Worm (Caenorhabditis elegans): ENCODE measurements around the gene spig-4.

spig-4 gene

DNA sequence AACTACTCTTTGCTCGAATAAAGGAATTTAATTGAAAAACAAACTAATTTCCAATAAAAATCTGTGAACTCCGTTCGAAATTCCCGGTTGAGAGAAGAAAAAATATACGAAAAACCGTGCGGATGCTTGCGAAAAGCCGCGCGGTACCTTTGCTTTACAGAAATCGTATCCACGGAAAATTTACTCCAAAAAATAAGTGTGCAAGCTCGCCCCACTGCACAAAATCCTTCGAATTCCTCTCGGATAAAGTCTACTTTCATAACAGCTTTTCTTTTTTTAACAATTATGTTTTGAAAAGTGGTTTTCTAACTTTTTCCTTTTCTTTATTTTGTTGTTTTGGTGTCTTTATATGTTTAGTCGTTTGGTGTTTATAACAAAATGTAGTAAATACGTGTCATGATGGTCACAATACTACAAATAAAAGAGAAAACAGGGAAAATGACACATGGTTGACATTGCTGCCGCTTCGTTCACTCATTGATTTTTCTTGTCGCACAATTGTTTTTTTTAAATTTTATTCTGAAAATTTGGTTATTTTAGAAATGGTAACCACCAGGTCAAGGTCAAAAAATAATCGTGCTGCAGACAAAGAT is 40.7 kb upstream of the spig-4 start, which contains the start of gene cept-2 (continued):
- no peak for TF ChIP-seq hsf-1 (GFP tag; IDR thresholded peaks at IDR 0.05)
- TF ChIP-seq dpl-1 (GFP tag; optimal IDR thresholded peaks at IDR 0.05): peak; percentile 56
- TF ChIP-seq aptf-3 (GFP tag; IDR thresholded peaks at IDR 0.05): no peak
- TF ChIP-seq nhr-179 (tag; optimal IDR thresholded peaks at IDR 0.05): no peak
- TF ChIP-seq snpc-1.3 (tag; optimal IDR thresholded peaks at IDR 0.05; ENCODE audit: insufficient read depth): peak; percentile 66
- TF ChIP-seq madf-10 (tag; optimal IDR thresholded peaks at IDR 0.05): no peak
- TF ChIP-seq ekl-4 (GFP tag; IDR thresholded peaks at IDR 0.05): peak; percentile 81
- no peak for TF ChIP-seq zfh-2 (GFP tag; conservative IDR thresholded peaks at IDR 0.05)
- TF ChIP-seq lin-35 (GFP tag; optimal IDR thresholded peaks at IDR 0.05): peak in 2 of 3 experiments; percentile 58 to 92
- TF ChIP-seq nfya-1 (tag; optimal IDR thresholded peaks at IDR 0.05; ENCODE audit: borderline replicate concordance, insufficient read depth): no peak
- peak; percentile 75 for TF ChIP-seq C06A6.2 (GFP tag; conservative IDR thresholded peaks at IDR 0.05)
- TF ChIP-seq pbrm-1 (GFP tag; IDR thresholded peaks at IDR 0.05): peak; percentile 78
- 0 out of 2 replicates have a peak, but pooled peaks have one; percentile 31 for TF ChIP-seq Y95B8A.8 (GFP tag; IDR thresholded peaks at IDR 0.05)
- no peak for TF ChIP-seq sea-2 (GFP tag; IDR thresholded peaks at IDR 0.05)
- TF ChIP-seq Y53F4B.3 (GFP tag; IDR thresholded peaks at IDR 0.05): no peak
- peak; percentile 98 for TF ChIP-seq mcd-1 (GFP tag; IDR thresholded peaks at IDR 0.05)
- peak; percentile 65 for TF ChIP-seq tbp1 (GFP tag; optimal IDR thresholded peaks at IDR 0.05)
- TF ChIP-seq ztf-28 (GFP tag; IDR thresholded peaks at IDR 0.05): 0 out of 2 replicates have a peak, but pooled peaks have one; percentile 11
- TF ChIP-seq atf-7 (tag; optimal IDR thresholded peaks at IDR 0.05): no peak
- no peak for TF ChIP-seq zim-3 (tag; optimal IDR thresholded peaks at IDR 0.05)
- TF ChIP-seq snpc-4 (GFP tag; optimal IDR thresholded peaks at IDR 0.05): no peak
- peak in 2 of 4 experiments; percentile 57 to 70 for TF ChIP-seq snpc-4 (tag; optimal IDR thresholded peaks at IDR 0.05)
- TF ChIP-seq ceh-91 (GFP tag; IDR thresholded peaks at IDR 0.05): 0 out of 2 replicates have a peak, but pooled peaks have one; percentile 30
- no peak for TF ChIP-seq rec-8 (tag; optimal IDR thresholded peaks at IDR 0.05)
- TF ChIP-seq hmg-20 (GFP tag; IDR thresholded peaks at IDR 0.05): 0 out of 2 replicates have a peak, but pooled peaks have one; percentile 43
- no peak for TF ChIP-seq F57A8.1 (GFP tag; optimal IDR thresholded peaks at IDR 0.05)
- 0 out of 2 replicates have a peak, but pooled peaks have one; percentile 45 for TF ChIP-seq madf-3 (GFP tag; IDR thresholded peaks at IDR 0.05)
- peak; percentile 22 for TF ChIP-seq B0261.1 (tag; optimal IDR thresholded peaks at IDR 0.05)
- no peak for TF ChIP-seq ztf-3 (GFP tag; optimal IDR thresholded peaks at IDR 0.05)
- peak; percentile 92 for TF ChIP-seq dox-1 (GFP tag; IDR thresholded peaks at IDR 0.05)
- TF ChIP-seq tlf-1 (GFP tag; optimal IDR thresholded peaks at IDR 0.05): peak; percentile 66
- TF ChIP-seq F57C9.4 (tag; optimal IDR thresholded peaks at IDR 0.05): no peak
- TF ChIP-seq egl-44 (GFP tag; IDR thresholded peaks at IDR 0.05): 0 out of 2 replicates have a peak, but pooled peaks have one; percentile 23
- TF ChIP-seq T07F8.4 (tag; optimal IDR thresholded peaks at IDR 0.05): no peak
- peak; percentile 87 for TF ChIP-seq attf-5 (GFP tag; optimal IDR thresholded peaks at IDR 0.05)
- TF ChIP-seq F37B4.10 (GFP tag; IDR thresholded peaks at IDR 0.05): no peak
- 0 out of 2 replicates have a peak, but pooled peaks have one; percentile 61 for TF ChIP-seq egl-18 (GFP tag; IDR thresholded peaks at IDR 0.05)
- TF ChIP-seq bed-2 (GFP tag; IDR thresholded peaks at IDR 0.05): 0 out of 2 replicates have a peak, but pooled peaks have one; percentile 25
- no peak for TF ChIP-seq Y56A3A.18 (GFP tag; IDR thresholded peaks at IDR 0.05)
- TF ChIP-seq somi-1 (GFP tag; optimal IDR thresholded peaks at IDR 0.05): peak; percentile 57
- TF ChIP-seq mxl-1 (tag; optimal IDR thresholded peaks at IDR 0.05): no peak
- no peak for TF ChIP-seq sptf-2 (GFP tag; optimal IDR thresholded peaks at IDR 0.05)
- no peak for TF ChIP-seq ccch-3 (GFP tag; optimal IDR thresholded peaks at IDR 0.05)
- peak; percentile 80 for TF ChIP-seq snpc-3.4 (tag; optimal IDR thresholded peaks at IDR 0.05)
- TF ChIP-seq egrh-3 (GFP tag; IDR thresholded peaks at IDR 0.05): no peak
- TF ChIP-seq F23B12.7 (tag; optimal IDR thresholded peaks at IDR 0.05; ENCODE audit: insufficient read depth): no peak
- peak; percentile 64 for TF ChIP-seq madf-6 (GFP tag; IDR thresholded peaks at IDR 0.05)

Measured in whole organism, young adult.